Worm (Caenorhabditis elegans) whole organism, L2 larva: Measurements from ENCODE around the gene parg-2.

Experiments used
- F13H6.1 ChIP-seq: sonication (generic microtip); optimal IDR thresholded peaks from 2 replicates; lab custom pipeline; 2016; ENCODE audit warnings: missing genetic modification characterization, missing compliant biosample characterization
- R02D3.7 ChIP-seq: fragments of 150-350 bp; optimal IDR thresholded peaks from 2 replicates; lab custom pipeline; 2014; ENCODE audit warnings: missing biosample characterization, missing genetic modification characterization
- ZK546.5 ChIP-seq: sonication (generic microtip); optimal IDR thresholded peaks from 2 replicates; lab custom pipeline; 2017; ENCODE audit warnings: missing biosample characterization, missing genetic modification characterization
- alr-1 ChIP-seq: fragments of 150-350 bp; optimal IDR thresholded peaks from 2 replicates; lab custom pipeline; 2014; ENCODE audit warnings: missing biosample characterization, missing genetic modification characterization
- aly-2 ChIP-seq: fragments of 150-350 bp; optimal IDR thresholded peaks from 2 replicates; lab custom pipeline; 2014; ENCODE audit warnings: missing biosample characterization, missing genetic modification characterization
- ama-1 ChIP-seq: fragments of 150-350 bp; optimal IDR thresholded peaks from 2 replicates; lab custom pipeline; 2018; ENCODE audit warnings: inconsistent platforms
- ceh-16 ChIP-seq: fragments of 150-350 bp; optimal IDR thresholded peaks from 2 replicates; lab custom pipeline; 2014; ENCODE audit warnings: missing biosample characterization, missing genetic modification characterization
- crh-2 ChIP-seq: sonication (generic microtip); optimal IDR thresholded peaks from 2 replicates; lab custom pipeline; 2017; ENCODE audit warnings: missing biosample characterization, missing genetic modification characterization
- dmd-4 ChIP-seq: sonication (generic microtip); optimal IDR thresholded peaks from 2 replicates; lab custom pipeline; 2017; ENCODE audit warnings: missing biosample characterization, missing genetic modification characterization
- egl-27 ChIP-seq: sonication (generic microtip); optimal IDR thresholded peaks from 3 replicates; lab custom pipeline; 2017; ENCODE audit warnings: missing biosample characterization, missing genetic modification reagents, missing genetic modification characterization
- elt-1 ChIP-seq: fragments of 150-350 bp; optimal IDR thresholded peaks from 2 replicates; lab custom pipeline; 2014; ENCODE audit warnings: missing biosample characterization, missing genetic modification characterization
- fos-1 ChIP-seq: fragments of 150-350 bp; optimal IDR thresholded peaks from 2 replicates; lab custom pipeline; 2014; ENCODE audit warnings: missing biosample characterization, missing genetic modification characterization
- gmeb-1 ChIP-seq: fragments of 150-350 bp; optimal IDR thresholded peaks from 2 replicates; lab custom pipeline; 2014; ENCODE audit warnings: missing biosample characterization, missing genetic modification characterization
- lin-13 ChIP-seq: fragments of 150-350 bp; optimal IDR thresholded peaks from 2 replicates; lab custom pipeline; 2014; ENCODE audit warnings: missing biosample characterization, missing genetic modification reagents, missing genetic modification characterization
- lin-39 ChIP-seq: fragments of 150-350 bp; optimal IDR thresholded peaks from 2 replicates; lab custom pipeline; 2014; ENCODE audit warnings: missing biosample characterization, missing genetic modification reagents, missing genetic modification characterization
- mab-5 ChIP-seq: fragments of 150-350 bp; optimal IDR thresholded peaks from 2 replicates; lab custom pipeline; 2014; ENCODE audit warnings: missing biosample characterization, missing genetic modification characterization
- mdl-1 ChIP-seq, 2 experiments: fragments of 150-350 bp in 1 of 2; sonication (generic microtip) in 1 of 2; optimal IDR thresholded peaks; 2 replicates each; lab custom pipeline; 2017; ENCODE audit warnings: missing biosample characterization in 2 of 2, missing genetic modification characterization in 2 of 2
- nhr-11 ChIP-seq: fragments of 150-350 bp; optimal IDR thresholded peaks from 2 replicates; lab custom pipeline; 2014; ENCODE audit warnings: missing biosample characterization, missing genetic modification characterization
- nhr-12 ChIP-seq: fragments of 150-350 bp; optimal IDR thresholded peaks from 2 replicates; lab custom pipeline; 2014; ENCODE audit warnings: missing biosample characterization, missing genetic modification characterization
- nhr-21 ChIP-seq: fragments of 150-350 bp; optimal IDR thresholded peaks from 2 replicates; lab custom pipeline; 2014; ENCODE audit warnings: missing biosample characterization, missing genetic modification characterization
- nhr-23 ChIP-seq: fragments of 150-350 bp; optimal IDR thresholded peaks from 2 replicates; lab custom pipeline; 2014; ENCODE audit warnings: missing biosample characterization, missing genetic modification reagents, missing genetic modification characterization
- nhr-237 ChIP-seq: fragments of 150-350 bp; optimal IDR thresholded peaks from 2 replicates; lab custom pipeline; 2014; ENCODE audit warnings: missing biosample characterization, missing genetic modification characterization
- nhr-25 ChIP-seq: fragments of 150-350 bp; sonication (generic microtip); optimal IDR thresholded peaks from 3 replicates; lab custom pipeline; 2014; ENCODE audit warnings: missing biosample characterization, missing genetic modification characterization
- nhr-77 ChIP-seq: fragments of 150-350 bp; optimal IDR thresholded peaks from 2 replicates; lab custom pipeline; 2014; ENCODE audit warnings: missing biosample characterization, missing genetic modification characterization
- peb-1 ChIP-seq: fragments of 150-350 bp; optimal IDR thresholded peaks from 2 replicates; lab custom pipeline; 2014; ENCODE audit warnings: missing biosample characterization, missing genetic modification characterization
- skn-1 ChIP-seq: sonication (generic microtip); optimal IDR thresholded peaks from 2 replicates; lab custom pipeline; 2017; ENCODE audit warnings: missing biosample characterization, missing genetic modification characterization
- sma-3 ChIP-seq: sonication (generic microtip); optimal IDR thresholded peaks from 2 replicates; lab custom pipeline; 2016; ENCODE audit warnings: missing genetic modification reagents, missing genetic modification characterization, missing compliant biosample characterization
- sma-9 ChIP-seq, 2 experiments: fragments of 150-350 bp in 1 of 2; sonication (generic microtip) in 1 of 2; optimal IDR thresholded peaks; 2 replicates each; lab custom pipeline; 2014 to 2016; ENCODE audit warnings: missing genetic modification characterization in 2 of 2, mild to moderate bottlenecking in 1 of 2, missing biosample characterization in 1 of 2, missing compliant biosample characterization in 1 of 2, missing genetic modification reagents in 1 of 2, moderate library complexity in 1 of 2
- snpc-4 ChIP-seq: fragments of 150-350 bp; optimal IDR thresholded peaks from 2 replicates; lab custom pipeline; 2014; ENCODE audit warnings: missing biosample characterization, missing genetic modification characterization
- unc-39 ChIP-seq: fragments of 150-350 bp; optimal IDR thresholded peaks from 2 replicates; lab custom pipeline; 2014; ENCODE audit warnings: missing biosample characterization, missing genetic modification characterization
- unc-55 ChIP-seq: fragments of 150-350 bp; sonication (generic microtip); optimal IDR thresholded peaks from 3 replicates; lab custom pipeline; 2014; ENCODE audit warnings: missing biosample characterization, missing genetic modification reagents, missing genetic modification characterization
- zag-1 ChIP-seq: fragments of 150-350 bp; optimal IDR thresholded peaks from 2 replicates; lab custom pipeline; 2014; ENCODE audit warnings: missing biosample characterization, missing genetic modification characterization
- ztf-1 ChIP-seq: fragments of 200-800 bp; sonication (Bioruptor generic); conservative IDR thresholded peaks from 2 replicates; pipeline ENCODE4 v1.3.6; 2022; ENCODE audit warnings: missing genetic modification characterization, missing compliant biosample characterization
- ztf-11 ChIP-seq: sonication (generic microtip); optimal IDR thresholded peaks from 2 replicates; lab custom pipeline; 2017; ENCODE audit warnings: missing biosample characterization, missing genetic modification characterization

The parg-2 gene

ce11 chrIV:8724907-8725306 lies 10.0 kb upstream of the parg-2 start:
- no peak for TF ChIP-seq dmd-4
- TF ChIP-seq egl-27 (tag; lab: Kevin White, UChicago), result no peak
- no peak for TF ChIP-seq peb-1 (tag; lab: Kevin White, UChicago)
- TF ChIP-seq nhr-23 (tag; lab: Kevin White, UChicago), result no peak
- TF ChIP-seq nhr-25 (tag; lab: Kevin White, UChicago), result no peak
- no peak for TF ChIP-seq ama-1 (lab: Kevin White, UChicago)
- TF ChIP-seq nhr-77 (tag; lab: Kevin White, UChicago), result no peak

ce11 chrIV:8723720-8724119 lies 8.8 kb upstream of the parg-2 start, which contains the start of gene F21D5.9:
TSS of gene F21D5.9 (plus strand) at chrIV:8724020.
- TF ChIP-seq ztf-1 (no peak), nhr-21 (no peak), snpc-4 (no peak), egl-27 (tag; lab: Kevin White, UChicago) (no peak)

- TF ChIP-seq mdl-1 (tag; optimal IDR thresholded peaks at IDR 0.05; lab: Kevin White, UChicago) (no peak), nhr-21 (no peak), lin-39 (no peak), peb-1 (tag; lab: Kevin White, UChicago) (no peak), fos-1 (tag; lab: Kevin White, UChicago) (no peak), zag-1 (tag; lab: Kevin White, UChicago) (no peak), unc-55 (GFP tag; lab: Kevin White, UChicago) (no peak), nhr-12 (tag; lab: Kevin White, UChicago) (no peak), ztf-11 (tag; lab: Kevin White, UChicago) (no peak), nhr-77 (tag; lab: Kevin White, UChicago) (no peak), nhr-23 (tag; lab: Kevin White, UChicago) (no peak), alr-1 (no peak), nhr-11 (tag; lab: Kevin White, UChicago) (no peak), elt-1 (tag; lab: Kevin White, UChicago) (no peak), sma-9 (GFP tag; optimal IDR thresholded peaks at IDR 0.05; lab: Kevin White, UChicago) (no peak), sma-9 (tag; optimal IDR thresholded peaks at IDR 0.05; lab: Kevin White, UChicago) (no peak), lin-13 (GFP tag; lab: Kevin White, UChicago) (no peak), R02D3.7 (tag; lab: Kevin White, UChicago) (no peak), egl-27 (tag; lab: Kevin White, UChicago) (no peak)
Observed at ce11 chrIV:8722801-8723200, 7.9 kb upstream of the parg-2 start.

ce11 chrIV:8718153-8718552 lies 3.2 kb upstream of the parg-2 start, which contains the start of gene H23L24.1:
TSS of gene H23L24.1 (plus strand) at chrIV:8718453.
- no peak for TF ChIP-seq sma-9 (GFP tag; optimal IDR thresholded peaks at IDR 0.05; lab: Kevin White, UChicago)
- no peak for TF ChIP-seq sma-9 (tag; optimal IDR thresholded peaks at IDR 0.05; lab: Kevin White, UChicago)
- no peak for TF ChIP-seq unc-55 (GFP tag; lab: Kevin White, UChicago)
- no peak for TF ChIP-seq crh-2 (tag; lab: Kevin White, UChicago)
- TF ChIP-seq aly-2 (tag; lab: Kevin White, UChicago), result no peak
- no peak for TF ChIP-seq lin-13 (GFP tag; lab: Kevin White, UChicago)
- TF ChIP-seq skn-1 (tag; lab: Kevin White, UChicago), result no peak
- TF ChIP-seq gmeb-1, result no peak
- no peak for TF ChIP-seq nhr-23 (tag; lab: Kevin White, UChicago)
- no peak for TF ChIP-seq ZK546.5 (tag; lab: Kevin White, UChicago)
- no peak for TF ChIP-seq egl-27 (tag; lab: Kevin White, UChicago)
- TF ChIP-seq F13H6.1 (tag; lab: Kevin White, UChicago), result no peak
- TF ChIP-seq, all 48 proteins: peak for 0

- TF ChIP-seq F13H6.1 (tag; lab: Kevin White, UChicago) (no peak), unc-39 (tag; lab: Kevin White, UChicago) (no peak), egl-27 (tag; lab: Kevin White, UChicago) (no peak), unc-55 (GFP tag; lab: Kevin White, UChicago) (no peak), mab-5 (no peak), sma-3 (GFP tag; lab: Kevin White, UChicago) (no peak), ceh-16 (no peak), nhr-237 (no peak), aly-2 (tag; lab: Kevin White, UChicago) (no peak), dmd-4 (no peak), ztf-11 (tag; lab: Kevin White, UChicago) (no peak)
Observed at ce11 chrIV:8708046-8708445, 6.9 kb downstream of the parg-2 start.
